Fruit fly (Drosophila melanogaster) whole organism, pupa: ENCODE data around the gene Rift.

Source experiments
- CG10348 ChIP-seq: fragments of 200-800 bp; sonication (Bioruptor generic); IDR thresholded peaks from 2 replicates; pipeline ENCODE4 v1.3.6; 2022; ENCODE audit warnings: missing biosample characterization, missing genetic modification characterization
- CG12605 ChIP-seq: fragments of 200-800 bp; sonication (Bioruptor generic); IDR thresholded peaks from 2 replicates; pipeline ENCODE4 v1.3.6; 2022; ENCODE audit warnings: missing biosample characterization, missing genetic modification characterization
- CG13204 ChIP-seq: fragments of 200-800 bp; sonication (Bioruptor generic); optimal IDR thresholded peaks from 2 replicates; lab custom pipeline; 2018; ENCODE audit warnings: missing biosample characterization, mild to moderate bottlenecking, missing genetic modification characterization, moderate library complexity
- CG14655 ChIP-seq: fragments of 200-800 bp; sonication (Bioruptor generic); optimal IDR thresholded peaks from 3 replicates; lab custom pipeline; 2017; ENCODE audit warnings: mild to moderate bottlenecking, missing biosample characterization, missing genetic modification reagents, missing genetic modification characterization
- CG15710 ChIP-seq: fragments of 200-800 bp; sonication (Bioruptor generic); optimal IDR thresholded peaks from 2 replicates; lab custom pipeline; 2018; ENCODE audit warnings: missing biosample characterization, mild to moderate bottlenecking, missing genetic modification characterization, moderate library complexity
- CG17806 ChIP-seq: fragments of 200-800 bp; sonication (Bioruptor generic); optimal IDR thresholded peaks from 2 replicates; lab custom pipeline; 2018; ENCODE audit warnings: missing biosample characterization, mild to moderate bottlenecking, missing genetic modification characterization, moderate library complexity
- CG32121 ChIP-seq: fragments of 200-800 bp; sonication (Bioruptor generic); IDR thresholded peaks from 2 replicates; pipeline ENCODE4 v1.3.6; 2022; ENCODE audit warnings: missing biosample characterization, missing genetic modification characterization
- CG34367 ChIP-seq: fragments of 200-800 bp; sonication (Bioruptor generic); optimal IDR thresholded peaks from 2 replicates; lab custom pipeline; 2018; ENCODE audit warnings: missing biosample characterization, mild to moderate bottlenecking, missing genetic modification characterization
- CG4496 ChIP-seq: fragments of 200-800 bp; sonication (Bioruptor generic); IDR thresholded peaks from 3 replicates; pipeline ENCODE4 v1.3.6; 2022; ENCODE audit warnings: missing biosample characterization, missing genetic modification characterization
- CG8159 ChIP-seq: fragments of 200-800 bp; sonication (Bioruptor generic); optimal IDR thresholded peaks from 3 replicates; lab custom pipeline; 2018; ENCODE audit warnings: missing biosample characterization, mild to moderate bottlenecking, missing genetic modification characterization, moderate library complexity
- CG8301 ChIP-seq: fragments of 200-800 bp; sonication (Bioruptor generic); optimal IDR thresholded peaks from 2 replicates; lab custom pipeline; 2018; ENCODE audit warnings: missing biosample characterization, mild to moderate bottlenecking, missing genetic modification characterization
- CG9948 ChIP-seq: fragments of 200-800 bp; sonication (Bioruptor generic); optimal IDR thresholded peaks from 2 replicates; lab custom pipeline; 2018; ENCODE audit warnings: missing biosample characterization, mild to moderate bottlenecking, missing genetic modification characterization, moderate library complexity
- D1 ChIP-seq: fragments of 200-800 bp; sonication (Bioruptor generic); optimal IDR thresholded peaks from 2 replicates; lab custom pipeline; 2018; ENCODE audit warnings: missing biosample characterization, mild to moderate bottlenecking, missing genetic modification characterization, moderate library complexity
- EcR ChIP-seq: fragments of 200-800 bp; sonication (Bioruptor generic); optimal IDR thresholded peaks from 3 replicates; lab custom pipeline; 2019; ENCODE audit warnings: missing biosample characterization, missing genetic modification characterization, mild to moderate bottlenecking, moderate library complexity, missing genetic modification reagents
- Ets98B ChIP-seq: fragments of 200-800 bp; sonication (Bioruptor generic); IDR thresholded peaks from 2 replicates; pipeline ENCODE4 v1.3.6; 2022; ENCODE audit warnings: missing biosample characterization, missing genetic modification characterization
- Pif1A ChIP-seq: fragments of 200-800 bp; sonication (Bioruptor generic); optimal IDR thresholded peaks from 3 replicates; lab custom pipeline; 2016; ENCODE audit warnings: missing biosample characterization, missing genetic modification characterization
- Pif1B ChIP-seq: fragments of 200-800 bp; sonication (Bioruptor generic); optimal IDR thresholded peaks from 3 replicates; lab custom pipeline; 2016; ENCODE audit warnings: missing biosample characterization, missing genetic modification characterization
- Snoo ChIP-seq: fragments of 200-800 bp; sonication (Bioruptor generic); optimal IDR thresholded peaks from 3 replicates; lab custom pipeline; 2017; ENCODE audit warnings: missing biosample characterization, mild to moderate bottlenecking, missing genetic modification characterization, inconsistent platforms
- fd96Ca ChIP-seq: fragments of 200-800 bp; sonication (Bioruptor generic); IDR thresholded peaks from 3 replicates; pipeline ENCODE4 v1.3.6; 2022; ENCODE audit warnings: missing biosample characterization, missing genetic modification characterization
- gl ChIP-seq: fragments of 200-800 bp; sonication (Bioruptor generic); optimal IDR thresholded peaks from 2 replicates; lab custom pipeline; 2018; ENCODE audit warnings: missing biosample characterization, mild to moderate bottlenecking, missing genetic modification characterization
- rn ChIP-seq: fragments of 200-800 bp; sonication (Bioruptor generic); IDR thresholded peaks from 2 replicates; pipeline ENCODE4 v1.3.6; 2022; ENCODE audit warnings: missing biosample characterization, missing genetic modification characterization

Gene Rift

DNA sequence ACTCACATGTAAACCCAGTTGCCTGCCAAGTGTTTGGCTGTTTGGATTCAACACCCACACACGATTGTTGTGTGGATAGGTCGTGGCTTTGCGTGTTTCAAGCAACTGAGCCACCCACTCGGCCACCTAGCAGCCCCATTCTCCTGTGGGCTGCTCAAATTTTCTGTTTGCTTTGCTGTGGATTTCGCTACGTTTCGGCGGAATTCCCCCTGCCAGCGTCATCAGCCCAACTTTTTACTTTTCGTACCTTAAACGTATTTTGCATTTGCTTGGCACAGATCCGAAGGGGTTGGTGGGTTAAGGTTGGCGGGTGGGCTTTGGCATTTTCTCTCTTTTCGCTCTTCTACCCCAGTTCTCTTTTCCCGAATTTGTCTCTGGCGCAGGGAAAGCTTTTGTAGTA, 12.5 kb upstream of the Rift start:
- TF ChIP-seq CG34367 (tag; lab: Kevin White, UChicago) (no peak), CG10348 (GFP tag; lab: Robert Waterston, UW) (no peak), CG12605 (no peak), CG17806 (tag; lab: Kevin White, UChicago) (no peak), CG15710 (tag; lab: Kevin White, UChicago) (no peak), CG8159 (tag; lab: Kevin White, UChicago) (no peak), EcR (GFP tag; lab: Kevin White, UChicago) (no peak), rn (GFP tag; lab: Robert Waterston, UW) (no peak), fd96Ca (GFP tag; lab: Robert Waterston, UW) (no peak), CG4496 (GFP tag; lab: Robert Waterston, UW) (no peak), CG9948 (tag; lab: Kevin White, UChicago) (no peak), CG8301 (tag; lab: Kevin White, UChicago) (no peak), D1 (tag; lab: Kevin White, UChicago) (no peak), CG32121 (GFP tag; lab: Robert Waterston, UW) (no peak), Pif1A (GFP tag; lab: Kevin White, UChicago) (no peak), Snoo (tag; lab: Kevin White, UChicago) (no peak), CG13204 (GFP tag; lab: Kevin White, UChicago) (no peak), Pif1B (GFP tag; lab: Kevin White, UChicago) (no peak)

DNA sequence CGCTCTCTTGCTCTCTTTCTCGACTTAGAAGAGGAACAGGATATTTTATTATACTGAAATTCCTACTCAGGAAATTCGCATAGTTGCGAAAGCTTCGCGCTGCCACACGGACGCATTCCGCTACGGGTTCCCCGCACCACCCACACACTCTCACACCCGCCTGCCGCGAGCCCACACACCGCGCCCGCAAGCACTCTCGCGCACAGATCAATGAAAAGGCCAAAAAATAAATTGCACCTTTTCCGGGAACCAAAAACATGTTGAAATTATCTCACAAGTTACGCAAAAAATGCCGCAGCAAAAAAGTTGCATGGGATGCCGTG, 3.0 kb upstream of the Rift start:
- TF ChIP-seq CG32121 (GFP tag; lab: Robert Waterston, UW) (no peak), EcR (GFP tag; lab: Kevin White, UChicago) (no peak), CG10348 (GFP tag; lab: Robert Waterston, UW) (no peak), CG13204 (GFP tag; lab: Kevin White, UChicago) (no peak), CG9948 (tag; lab: Kevin White, UChicago) (no peak), D1 (tag; lab: Kevin White, UChicago) (no peak), CG34367 (tag; lab: Kevin White, UChicago) (no peak), Ets98B (GFP tag; lab: Robert Waterston, UW) (no peak), fd96Ca (GFP tag; lab: Robert Waterston, UW) (no peak), CG12605 (no peak)

DNA sequence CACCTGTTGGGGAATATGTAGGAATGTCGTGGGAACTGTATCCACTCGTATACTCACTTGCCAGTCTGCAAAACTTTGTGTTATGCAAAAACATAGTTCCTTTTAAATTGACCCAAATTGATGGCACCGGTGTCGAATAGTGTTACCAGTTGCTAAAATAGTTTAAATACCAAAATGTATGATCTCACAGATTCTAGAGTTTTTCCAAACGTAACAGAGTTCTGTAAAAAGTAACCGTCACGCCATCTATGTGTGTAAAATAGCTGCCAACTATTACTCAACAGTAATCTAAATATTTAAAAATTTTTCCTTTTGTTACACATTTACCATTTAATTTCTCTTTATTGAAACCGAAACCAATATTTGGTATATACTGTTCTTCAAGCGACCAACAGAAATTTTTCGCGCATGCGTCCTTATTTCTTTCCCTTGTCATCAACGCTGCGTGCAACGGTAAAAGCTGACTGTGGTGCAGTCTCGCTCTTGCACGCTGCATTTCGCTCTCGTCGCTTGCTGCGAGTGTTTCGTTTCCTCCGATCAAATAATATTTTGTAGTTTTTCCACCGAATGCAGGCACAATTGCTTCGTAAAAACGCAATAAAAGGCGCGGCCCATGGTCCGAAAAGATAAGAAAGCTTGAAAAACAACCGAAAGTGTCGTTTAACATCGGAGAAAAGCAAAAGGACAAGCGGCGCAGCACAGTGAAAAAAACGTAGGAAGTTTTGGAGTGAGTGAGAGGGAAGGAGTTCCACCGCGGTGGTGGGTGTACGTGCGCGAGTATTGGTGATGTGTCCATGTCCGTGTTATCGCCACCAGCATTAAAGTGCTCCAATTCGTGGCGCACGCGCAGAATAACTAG, 2.4 kb upstream of the Rift start, which contains the start of the genes FeCH and RhoGAP100F:
FeCH (minus strand) TSS at position 180 of the 859 bp plus-strand sequence.
RhoGAP100F (plus strand) TSS at position 493 of the 859 bp plus-strand sequence.
- TF ChIP-seq CG8159 (tag; lab: Kevin White, UChicago), result no peak
- no peak for TF ChIP-seq CG12605
- TF ChIP-seq D1 (tag; lab: Kevin White, UChicago), result no peak
- TF ChIP-seq CG8301 (tag; lab: Kevin White, UChicago), result no peak
- TF ChIP-seq rn (GFP tag; lab: Robert Waterston, UW), result no peak
- no peak for TF ChIP-seq CG15710 (tag; lab: Kevin White, UChicago)
- TF ChIP-seq CG34367 (tag; lab: Kevin White, UChicago), result no peak
- no peak for TF ChIP-seq CG17806 (tag; lab: Kevin White, UChicago)
- no peak for TF ChIP-seq Ets98B (GFP tag; lab: Robert Waterston, UW)
- TF ChIP-seq CG9948 (tag; lab: Kevin White, UChicago), result no peak
- no peak for TF ChIP-seq Pif1B (GFP tag; lab: Kevin White, UChicago)
- TF ChIP-seq fd96Ca (GFP tag; lab: Robert Waterston, UW), result no peak
- TF ChIP-seq CG13204 (GFP tag; lab: Kevin White, UChicago), result no peak
- no peak for TF ChIP-seq CG4496 (GFP tag; lab: Robert Waterston, UW)
- no peak for TF ChIP-seq CG10348 (GFP tag; lab: Robert Waterston, UW)
- no peak for TF ChIP-seq CG14655
- no peak for TF ChIP-seq gl (tag; lab: Kevin White, UChicago)
- TF ChIP-seq EcR (GFP tag; lab: Kevin White, UChicago), result no peak
- TF ChIP-seq Snoo (tag; lab: Kevin White, UChicago), result no peak

DNA sequence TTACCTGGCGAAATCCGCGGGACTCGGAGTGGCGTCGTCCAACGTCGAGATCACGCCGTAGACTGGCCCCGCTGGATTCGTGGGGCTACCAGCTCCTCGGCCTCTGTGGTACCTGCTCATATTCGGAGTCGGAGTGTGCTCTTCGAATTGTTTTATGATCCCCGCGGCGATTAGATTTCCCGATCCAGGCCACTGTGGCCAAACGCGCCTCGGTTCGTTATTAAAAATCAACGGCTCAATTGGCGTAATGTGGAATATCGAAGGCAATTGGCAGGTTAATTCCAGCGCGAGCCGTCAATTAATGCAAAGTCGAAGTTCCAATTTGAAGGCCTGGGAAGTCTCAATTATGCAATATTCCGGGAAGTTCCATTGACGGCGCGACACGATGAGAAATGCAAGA, 364 bp downstream of the Rift start:
- TF ChIP-seq EcR (GFP tag; lab: Kevin White, UChicago) (no peak), rn (GFP tag; lab: Robert Waterston, UW) (no peak), D1 (tag; lab: Kevin White, UChicago) (no peak), CG12605 (no peak), CG8159 (tag; lab: Kevin White, UChicago) (no peak), CG9948 (tag; lab: Kevin White, UChicago) (no peak), fd96Ca (GFP tag; lab: Robert Waterston, UW) (no peak), Snoo (tag; lab: Kevin White, UChicago) (no peak), Pif1A (GFP tag; lab: Kevin White, UChicago) (no peak), CG15710 (tag; lab: Kevin White, UChicago) (no peak), gl (tag; lab: Kevin White, UChicago) (no peak), CG17806 (tag; lab: Kevin White, UChicago) (no peak), CG34367 (tag; lab: Kevin White, UChicago) (no peak), CG14655 (no peak), CG32121 (GFP tag; lab: Robert Waterston, UW) (no peak), Ets98B (GFP tag; lab: Robert Waterston, UW) (no peak), Pif1B (GFP tag; lab: Kevin White, UChicago) (no peak), CG10348 (GFP tag; lab: Robert Waterston, UW) (no peak), CG13204 (GFP tag; lab: Kevin White, UChicago) (no peak), CG8301 (tag; lab: Kevin White, UChicago) (no peak)

DNA sequence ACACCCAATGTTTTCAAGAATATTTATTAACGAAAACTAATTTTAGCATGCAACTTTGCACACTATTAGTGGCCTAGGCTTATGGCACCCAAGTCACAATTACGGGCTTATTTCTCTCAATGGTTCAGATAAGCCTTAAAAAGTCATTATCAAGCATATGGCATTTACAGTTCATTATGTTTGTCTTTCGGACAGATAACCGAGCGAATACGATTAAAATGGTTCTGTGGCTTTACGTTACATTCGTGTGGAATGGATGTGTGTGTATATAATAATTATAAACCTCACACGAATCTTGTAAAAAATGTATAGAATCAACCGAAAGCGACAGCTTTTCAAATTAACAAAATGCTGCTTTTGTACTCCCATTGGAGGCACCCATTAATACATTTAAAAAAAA, 1.4 kb downstream of the Rift start:
- no peak for TF ChIP-seq EcR (GFP tag; lab: Kevin White, UChicago)
- no peak for TF ChIP-seq Snoo (tag; lab: Kevin White, UChicago)
- no peak for TF ChIP-seq Pif1A (GFP tag; lab: Kevin White, UChicago)
- TF ChIP-seq CG8301 (tag; lab: Kevin White, UChicago), result no peak
- no peak for TF ChIP-seq gl (tag; lab: Kevin White, UChicago)
- TF ChIP-seq CG32121 (GFP tag; lab: Robert Waterston, UW), result no peak
- TF ChIP-seq CG14655, result no peak
- TF ChIP-seq CG17806 (tag; lab: Kevin White, UChicago), result no peak
- no peak for TF ChIP-seq D1 (tag; lab: Kevin White, UChicago)
